Fruit fly (Drosophila melanogaster): ENCODE measurements around the gene CG2059.

- TF ChIP-seq sv (GFP tag; optimal IDR thresholded peaks at IDR 0.05) (no peak), Hr83 (GFP tag; optimal IDR thresholded peaks at IDR 0.05; ENCODE audit: poor library complexity, severe bottlenecking) (peak; percentile 22), brk (GFP tag; optimal IDR thresholded peaks at IDR 0.05) (no peak), Dfd (GFP tag; optimal IDR thresholded peaks at IDR 0.05) (no peak), OdsH (GFP tag; optimal IDR thresholded peaks at IDR 0.05) (peak; percentile 39), h (GFP tag; optimal IDR thresholded peaks at IDR 0.05) (no peak), pan (optimal IDR thresholded peaks at IDR 0.05) (no peak), br (GFP tag; optimal IDR thresholded peaks at IDR 0.05) (peak; percentile 26), foxo (GFP tag; optimal IDR thresholded peaks at IDR 0.05) (peak in 1 of 2 experiments; percentile 47), CG9705 (GFP tag; optimal IDR thresholded peaks at IDR 0.05) (no peak), psq (GFP tag; optimal IDR thresholded peaks at IDR 0.05) (no peak), Hr78 (GFP tag; optimal IDR thresholded peaks at IDR 0.05) (no peak), dsf (GFP tag; optimal IDR thresholded peaks at IDR 0.05; ENCODE audit: borderline replicate concordance) (no peak)
Measured at dm6 chrX:7300356-7300721, 14.2 kb downstream of the CG2059 start.
